Worm (Caenorhabditis elegans): Measurements from ENCODE around the gene twk-26.

ce11 chrX:3059299-3059698 lies 4.7 kb upstream of the twk-26 start, which contains the start of gene rsef-1:
- TF ChIP-seq nhr-77 (tag; optimal IDR thresholded peaks at IDR 0.05) (no peak), nhr-76 (tag; optimal IDR thresholded peaks at IDR 0.05) (no peak), unc-39 (tag; optimal IDR thresholded peaks at IDR 0.05) (no peak), nhr-25 (tag; optimal IDR thresholded peaks at IDR 0.05) (no peak), ceh-16 (tag; optimal IDR thresholded peaks at IDR 0.05) (no peak), elt-3 (tag; optimal IDR thresholded peaks at IDR 0.05) (no peak), nhr-28 (tag; optimal IDR thresholded peaks at IDR 0.05) (no peak), nhr-23 (tag; optimal IDR thresholded peaks at IDR 0.05) (no peak), daf-12 (tag; optimal IDR thresholded peaks at IDR 0.05) (no peak), fos-1 (tag; optimal IDR thresholded peaks at IDR 0.05) (no peak), ztf-11 (tag; optimal IDR thresholded peaks at IDR 0.05) (no peak), ama-1 (optimal IDR thresholded peaks at IDR 0.05) (no peak), nhr-12 (tag; optimal IDR thresholded peaks at IDR 0.05) (no peak), sea-2 (GFP tag; optimal IDR thresholded peaks at IDR 0.05) (no peak)

Measured in whole organism, L3 larva.